Worm (Caenorhabditis elegans): ENCODE measurements around the gene algn-12.

Gene algn-12

ce11 chrV:8027429-8028142 lies 7.3 kb upstream of the algn-12 start:
- TF ChIP-seq ref-1 (GFP tag; conservative IDR thresholded peaks at IDR 0.05): no peak
- TF ChIP-seq klf-2 (GFP tag; conservative IDR thresholded peaks at IDR 0.05): no peak
- no peak for TF ChIP-seq med-1 (GFP tag; optimal IDR thresholded peaks at IDR 0.05; ENCODE audit: insufficient read depth)

ce11 chrV:8028825-8029489 lies 6.0 kb upstream of the algn-12 start, which contains the start of gene oma-2:
TSS of gene oma-2 (plus strand) at chrV:8029439.
- TF ChIP-seq klf-2 (GFP tag; conservative IDR thresholded peaks at IDR 0.05) (no peak), cog-1 (tag; optimal IDR thresholded peaks at IDR 0.05) (no peak), ztf-23 (GFP tag; IDR thresholded peaks at IDR 0.05) (no peak), flt-1 (GFP tag; IDR thresholded peaks at IDR 0.05) (no peak), ref-1 (GFP tag; conservative IDR thresholded peaks at IDR 0.05) (no peak), ztf-29 (GFP tag; IDR thresholded peaks at IDR 0.05) (no peak), tab-1 (GFP tag; IDR thresholded peaks at IDR 0.05) (no peak), T22C8.4 (GFP tag; IDR thresholded peaks at IDR 0.05) (no peak), med-1 (GFP tag; optimal IDR thresholded peaks at IDR 0.05; ENCODE audit: insufficient read depth) (no peak)

DNA sequence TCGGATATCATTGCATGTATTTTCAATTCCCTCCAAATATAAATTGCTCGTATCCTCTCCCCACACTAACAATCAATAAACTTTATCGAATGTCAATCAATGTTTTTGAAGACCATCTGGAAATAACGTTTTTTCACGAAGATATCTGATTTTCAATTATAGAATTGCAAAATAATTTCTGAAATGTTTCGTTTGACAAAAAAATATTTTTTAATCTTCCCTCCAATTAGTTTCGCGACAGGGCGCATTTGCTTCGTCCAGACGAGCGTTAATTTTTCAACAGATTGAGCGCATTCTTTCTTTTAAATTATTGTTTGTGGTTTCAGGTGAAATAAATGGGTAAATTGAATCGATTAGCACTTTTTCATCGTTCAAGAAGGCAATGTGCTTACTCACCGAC lies 3.8 kb upstream of the algn-12 start, which contains the start of gene vars-1:
TSS of gene vars-1 (plus strand) at position 291 of the 400 bp plus-strand sequence.
- no peak for TF ChIP-seq ztf-29 (GFP tag; IDR thresholded peaks at IDR 0.05)
- no peak for TF ChIP-seq ref-1 (GFP tag; conservative IDR thresholded peaks at IDR 0.05)
- TF ChIP-seq flt-1 (GFP tag; IDR thresholded peaks at IDR 0.05): no peak
- no peak for TF ChIP-seq klf-2 (GFP tag; conservative IDR thresholded peaks at IDR 0.05)
- no peak for TF ChIP-seq tab-1 (GFP tag; IDR thresholded peaks at IDR 0.05)
- no peak for TF ChIP-seq ztf-23 (GFP tag; IDR thresholded peaks at IDR 0.05)
- TF ChIP-seq cog-1 (tag; optimal IDR thresholded peaks at IDR 0.05): no peak
- TF ChIP-seq T22C8.4 (GFP tag; IDR thresholded peaks at IDR 0.05): no peak
- no peak for TF ChIP-seq med-1 (GFP tag; optimal IDR thresholded peaks at IDR 0.05; ENCODE audit: insufficient read depth)

ce11 chrV:8035947-8036346 lies 1.0 kb downstream of the algn-12 start, which contains the start of gene ZC513.14:
TSS of gene ZC513.14 (minus strand) at chrV:8036047.
- TF ChIP-seq T22C8.4 (GFP tag; IDR thresholded peaks at IDR 0.05) (no peak), cog-1 (tag; optimal IDR thresholded peaks at IDR 0.05) (no peak), med-1 (GFP tag; optimal IDR thresholded peaks at IDR 0.05; ENCODE audit: insufficient read depth) (no peak), tab-1 (GFP tag; IDR thresholded peaks at IDR 0.05) (no peak), ztf-23 (GFP tag; IDR thresholded peaks at IDR 0.05) (no peak), ztf-29 (GFP tag; IDR thresholded peaks at IDR 0.05) (no peak), flt-1 (GFP tag; IDR thresholded peaks at IDR 0.05) (no peak), klf-2 (GFP tag; conservative IDR thresholded peaks at IDR 0.05) (no peak), ref-1 (GFP tag; conservative IDR thresholded peaks at IDR 0.05) (no peak)

ce11 chrV:8039085-8039525 lies 4.2 kb downstream of the algn-12 start:
- TF ChIP-seq klf-2 (GFP tag; conservative IDR thresholded peaks at IDR 0.05) (no peak), cog-1 (tag; optimal IDR thresholded peaks at IDR 0.05) (no peak), flt-1 (GFP tag; IDR thresholded peaks at IDR 0.05) (peak; percentile 38), tab-1 (GFP tag; IDR thresholded peaks at IDR 0.05) (no peak), med-1 (GFP tag; optimal IDR thresholded peaks at IDR 0.05; ENCODE audit: insufficient read depth) (no peak), T22C8.4 (GFP tag; IDR thresholded peaks at IDR 0.05) (no peak), ztf-23 (GFP tag; IDR thresholded peaks at IDR 0.05) (peak; percentile 56; the same call in 1 of the 2 replicates), ref-1 (GFP tag; conservative IDR thresholded peaks at IDR 0.05) (no peak)

DNA sequence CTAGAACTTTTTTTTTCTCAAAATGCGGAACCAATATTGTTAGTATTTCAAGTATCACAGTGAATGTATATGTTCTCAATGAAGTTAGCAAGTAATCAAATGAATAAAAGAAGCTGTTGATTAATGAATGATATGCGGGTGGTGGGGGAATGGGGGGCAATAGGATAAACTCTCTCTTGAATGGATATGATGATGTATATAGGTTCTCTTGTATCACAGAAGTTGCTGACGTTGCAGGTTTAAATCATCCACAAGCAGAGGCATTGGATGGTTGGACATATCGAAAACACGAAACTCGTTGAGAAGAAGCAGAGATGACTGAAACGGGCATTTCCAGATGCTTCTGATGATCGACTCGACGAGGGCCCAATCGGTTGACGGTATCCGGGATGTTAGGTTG lies 4.7 kb downstream of the algn-12 start:
- TF ChIP-seq klf-2 (GFP tag; conservative IDR thresholded peaks at IDR 0.05) (no peak), flt-1 (GFP tag; IDR thresholded peaks at IDR 0.05) (peak; percentile 58; the same call in 1 of the 2 replicates)

DNA sequence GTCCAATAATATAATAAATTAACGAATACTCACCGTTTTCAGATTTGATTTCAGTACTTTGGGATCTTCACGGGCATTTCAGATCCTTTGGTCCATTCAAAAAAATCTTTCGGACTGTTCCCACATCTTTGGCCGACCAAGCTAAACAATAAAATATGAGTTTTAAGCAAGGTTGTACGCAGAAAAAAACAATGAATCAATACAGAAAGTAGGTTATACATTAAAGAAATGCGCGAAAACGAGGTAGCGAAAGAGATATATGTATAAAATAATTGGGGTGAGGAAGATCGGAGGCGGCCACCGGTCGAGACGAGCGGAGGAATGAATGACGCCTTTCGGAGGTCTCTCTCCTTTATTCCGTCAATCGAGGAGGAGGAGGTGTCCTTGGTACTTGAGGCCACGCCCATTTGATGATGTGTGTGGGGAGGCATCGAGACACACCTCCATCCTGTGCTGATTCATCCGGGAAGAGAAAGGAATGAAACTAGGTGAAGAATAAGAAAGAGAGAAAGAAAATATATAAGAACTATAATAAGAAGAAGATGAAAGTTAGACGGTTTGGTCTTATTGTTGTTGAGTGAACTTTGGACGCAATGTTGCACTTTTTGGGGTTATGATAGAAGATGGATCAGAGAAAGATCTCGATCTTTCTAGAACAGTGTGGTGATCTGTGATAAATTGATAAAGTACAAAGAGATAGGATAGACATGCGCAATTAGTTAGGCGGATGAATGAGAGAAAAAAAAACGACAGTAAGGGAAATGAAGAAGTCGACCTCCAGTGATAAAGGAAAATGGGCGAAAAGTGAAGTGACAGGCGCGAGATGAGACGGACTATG lies 5.6 kb downstream of the algn-12 start:
- TF ChIP-seq med-1 (GFP tag; optimal IDR thresholded peaks at IDR 0.05; ENCODE audit: insufficient read depth) (no peak), tab-1 (GFP tag; IDR thresholded peaks at IDR 0.05) (no peak), T22C8.4 (GFP tag; IDR thresholded peaks at IDR 0.05) (no peak), klf-2 (GFP tag; conservative IDR thresholded peaks at IDR 0.05) (no peak), flt-1 (GFP tag; IDR thresholded peaks at IDR 0.05) (no peak), cog-1 (tag; optimal IDR thresholded peaks at IDR 0.05) (no peak), ref-1 (GFP tag; conservative IDR thresholded peaks at IDR 0.05) (no peak), ztf-29 (GFP tag; IDR thresholded peaks at IDR 0.05) (no peak), ztf-23 (GFP tag; IDR thresholded peaks at IDR 0.05) (no peak)

DNA sequence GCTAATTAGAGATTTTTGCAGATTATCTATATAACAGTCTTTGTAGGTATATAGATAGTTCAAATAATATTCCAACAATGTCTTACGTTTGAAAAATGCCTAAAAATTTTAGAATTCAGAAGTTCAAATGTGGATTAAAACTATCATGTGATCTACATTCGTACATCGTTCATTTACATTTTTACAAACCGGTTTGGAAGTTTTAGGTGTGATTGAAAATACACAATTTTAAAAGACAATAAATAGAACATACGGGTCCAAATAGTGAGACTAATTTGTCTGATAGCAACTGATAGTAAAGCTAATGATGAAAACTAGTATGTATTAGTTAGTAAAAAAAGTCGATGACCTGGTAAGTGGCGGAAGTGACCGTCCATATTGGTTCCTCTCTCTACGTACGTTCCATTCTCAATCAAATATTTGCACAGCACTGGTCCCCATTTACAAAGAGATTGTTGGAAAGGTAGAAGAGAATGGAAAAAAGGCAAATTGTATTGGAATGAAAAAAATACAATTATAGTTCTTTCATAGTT lies 6.5 kb downstream of the algn-12 start:
- TF ChIP-seq ref-1 (GFP tag; conservative IDR thresholded peaks at IDR 0.05): no peak
- no peak for TF ChIP-seq T22C8.4 (GFP tag; IDR thresholded peaks at IDR 0.05)
- TF ChIP-seq cog-1 (tag; optimal IDR thresholded peaks at IDR 0.05): no peak
- TF ChIP-seq med-1 (GFP tag; optimal IDR thresholded peaks at IDR 0.05; ENCODE audit: insufficient read depth): no peak
- no peak for TF ChIP-seq ztf-29 (GFP tag; IDR thresholded peaks at IDR 0.05)
- TF ChIP-seq tab-1 (GFP tag; IDR thresholded peaks at IDR 0.05): no peak
- no peak for TF ChIP-seq ztf-23 (GFP tag; IDR thresholded peaks at IDR 0.05)
- TF ChIP-seq klf-2 (GFP tag; conservative IDR thresholded peaks at IDR 0.05): no peak
- no peak for TF ChIP-seq flt-1 (GFP tag; IDR thresholded peaks at IDR 0.05)

- TF ChIP-seq klf-2 (GFP tag; conservative IDR thresholded peaks at IDR 0.05) (no peak), cog-1 (tag; optimal IDR thresholded peaks at IDR 0.05) (no peak), ztf-29 (GFP tag; IDR thresholded peaks at IDR 0.05) (no peak), T22C8.4 (GFP tag; IDR thresholded peaks at IDR 0.05) (no peak), ref-1 (GFP tag; conservative IDR thresholded peaks at IDR 0.05) (no peak), flt-1 (GFP tag; IDR thresholded peaks at IDR 0.05) (no peak), ztf-23 (GFP tag; IDR thresholded peaks at IDR 0.05) (no peak), med-1 (GFP tag; optimal IDR thresholded peaks at IDR 0.05; ENCODE audit: insufficient read depth) (no peak), tab-1 (GFP tag; IDR thresholded peaks at IDR 0.05) (no peak)
Observed at ce11 chrV:8043664-8044063, 8.8 kb downstream of the algn-12 start.

Measured in whole organism, midembryonic.